Comparison of ENCODE assay signal across 1 worm cellular context in genomic region chrX:13973086-13973485, ce11.
TF ChIP-seq lines count a peak whose summit lies in the region.
"Not testable (repeated sequence)": the region's sequence is repeated elsewhere in the genome, so short reads cannot be mapped to it uniquely, and the experiment has no call there.

No protein-coding gene starts in this region.

TF ChIP-seq in whole organism, L4 larva, 104 proteins besides CTCF, POLR2A, EP300 and RAD21 (continued from another document):
- peak; percentile 76; the same call in 1 of the 2 replicates for TF ChIP-seq F44E2.7 (GFP tag; IDR thresholded peaks at IDR 0.05; lab: Robert Waterston, UW)
- peak; percentile 96 for TF ChIP-seq lim-7 (GFP tag; IDR thresholded peaks at IDR 0.05; lab: Robert Waterston, UW)
- peak; percentile 93 for TF ChIP-seq pha-4 (GFP tag; IDR thresholded peaks at IDR 0.05; lab: Robert Waterston, UW)
- not testable (repeated sequence) for TF ChIP-seq pha-4 (tag; optimal IDR thresholded peaks at IDR 0.05; lab: Kevin White, UChicago)
- TF ChIP-seq egl-43 (GFP tag; IDR thresholded peaks at IDR 0.05; lab: Robert Waterston, UW), result peak; percentile 90
- peak; percentile 62; the same call in 1 of the 2 replicates for TF ChIP-seq Y105C5A.15 (GFP tag; IDR thresholded peaks at IDR 0.05; lab: Robert Waterston, UW)
- 0 out of 2 replicates have a peak, but pooled peaks have one; percentile 51 for TF ChIP-seq D1046.2 (GFP tag; IDR thresholded peaks at IDR 0.05; lab: Robert Waterston, UW)
- TF ChIP-seq mxl-2 (GFP tag; conservative IDR thresholded peaks at IDR 0.05; lab: Robert Waterston, UW), result 0 out of 2 replicates have a peak, but pooled peaks have one; percentile 48
- peak; percentile 94 for TF ChIP-seq F26F4.8 (GFP tag; conservative IDR thresholded peaks at IDR 0.05; lab: Robert Waterston, UW)
- TF ChIP-seq php-3 (GFP tag; IDR thresholded peaks at IDR 0.05; lab: Robert Waterston, UW), result peak; percentile 76
- peak; percentile 72 for TF ChIP-seq vab-7 (GFP tag; IDR thresholded peaks at IDR 0.05; lab: Robert Waterston, UW)
- TF ChIP-seq dmd-6 (GFP tag; IDR thresholded peaks at IDR 0.05; lab: Robert Waterston, UW), result peak; percentile 52; the same call in 1 of the 2 replicates
- TF ChIP-seq ceh-20 (GFP tag; IDR thresholded peaks at IDR 0.05; lab: Robert Waterston, UW), result peak; percentile 48; the same call in 1 of the 2 replicates
- peak; percentile 38; the same call in 1 of the 2 replicates for TF ChIP-seq nhr-42 (GFP tag; IDR thresholded peaks at IDR 0.05; lab: Robert Waterston, UW)
- TF ChIP-seq T26A8.4 (GFP tag; IDR thresholded peaks at IDR 0.05; lab: Robert Waterston, UW), result peak; percentile 81
